Worm (Caenorhabditis elegans): ENCODE measurements around the gene set-3.

ce11 chrIII:9694474-9694873, at the start of gene set-3:
- no peak for TF ChIP-seq aly-1 (tag; optimal IDR thresholded peaks at IDR 0.05)
- TF ChIP-seq ama-1 (optimal IDR thresholded peaks at IDR 0.05), result no peak
- TF ChIP-seq hmg-4 (GFP tag; optimal IDR thresholded peaks at IDR 0.05), result no peak

Measured in whole organism, early embryonic.